Worm (Caenorhabditis elegans): ENCODE measurements around the gene spe-26.

Gene spe-26

ce11 chrIV:10339701-10340100 lies 52.0 kb downstream of the spe-26 start (continued):
- TF ChIP-seq ztf-4 (tag; optimal IDR thresholded peaks at IDR 0.05) (no peak), zag-1 (tag; optimal IDR thresholded peaks at IDR 0.05) (no peak), ceh-90 (tag; optimal IDR thresholded peaks at IDR 0.05) (no peak), ztf-11 (tag; optimal IDR thresholded peaks at IDR 0.05) (no peak), nhr-85 (tag) (no peak), ceh-88 (GFP tag; IDR thresholded peaks at IDR 0.05) (no peak), lin-15B (tag; optimal IDR thresholded peaks at IDR 0.05) (no peak), aha-1 (tag; optimal IDR thresholded peaks at IDR 0.05) (no peak), dsc-1 (tag; optimal IDR thresholded peaks at IDR 0.05) (peak; percentile 80), fkh-8 (tag; optimal IDR thresholded peaks at IDR 0.05) (peak; percentile 86), egl-27 (tag; optimal IDR thresholded peaks at IDR 0.05) (no peak)
